Worm (Caenorhabditis elegans) whole organism, young adult: Measurements from ENCODE around the gene tag-307.

Experiments used
- B0019.2 ChIP-seq: fragments of 200-800 bp; sonication (Bioruptor generic); conservative IDR thresholded peaks from 2 replicates; pipeline ENCODE4 v1.3.6; 2022; ENCODE audit warnings: missing genetic modification reagents, missing genetic modification characterization, missing compliant biosample characterization
- B0035.1 ChIP-seq: sonication (generic microtip); optimal IDR thresholded peaks from 2 replicates; lab custom pipeline; 2016; ENCODE audit warnings: missing genetic modification characterization, mild to moderate bottlenecking, missing compliant biosample characterization, missing genotype, missing genetic modification reagents
- C06A6.2 ChIP-seq: fragments of 200-800 bp; sonication (Bioruptor generic); conservative IDR thresholded peaks from 2 replicates; pipeline ENCODE4 v1.3.6; 2022; ENCODE audit warnings: missing genetic modification characterization, missing compliant biosample characterization
- C17E4.6 ChIP-seq: fragments of 200-800 bp; sonication (Bioruptor generic); IDR thresholded peaks from 2 replicates; pipeline ENCODE4 v1.3.6; 2022; ENCODE audit warnings: missing genetic modification reagents, missing genetic modification characterization, missing compliant biosample characterization
- F22D6.2 ChIP-seq: sonication (generic microtip); optimal IDR thresholded peaks from 2 replicates; lab custom pipeline; 2016; ENCODE audit warnings: mild to moderate bottlenecking, missing genetic modification characterization, missing compliant biosample characterization
- F57A8.1 ChIP-seq: fragments of 200-800 bp; sonication (Bioruptor generic); optimal IDR thresholded peaks from 2 replicates; lab custom pipeline; 2018; ENCODE audit warnings: mild to moderate bottlenecking, missing genetic modification characterization, moderate library complexity, missing compliant biosample characterization
- ama-1 ChIP-seq, 3 experiments: fragments of 150-350 bp in 1 of 3; sonication (generic microtip) in 2 of 3; optimal IDR thresholded peaks; 2 replicates each; lab custom pipeline; 2014 to 2018; ENCODE audit warnings: missing biosample characterization in 2 of 3, missing genetic modification characterization in 2 of 3, missing genetic modification reagents in 2 of 3
- atf-7 ChIP-seq: sonication (generic microtip); optimal IDR thresholded peaks from 2 replicates; lab custom pipeline; 2017; ENCODE audit warnings: mild to moderate bottlenecking, missing genetic modification characterization, missing compliant biosample characterization
- attf-3 ChIP-seq: fragments of 200-800 bp; sonication (Bioruptor generic); conservative IDR thresholded peaks from 2 replicates; pipeline ENCODE4 v1.3.6; 2022; ENCODE audit warnings: missing genetic modification reagents, missing genetic modification characterization, missing compliant biosample characterization
- attf-6 ChIP-seq: fragments of 200-800 bp; sonication (Bioruptor generic); IDR thresholded peaks from 2 replicates; pipeline ENCODE4 v1.3.6; 2022; ENCODE audit warnings: missing genetic modification reagents, missing genetic modification characterization, missing compliant biosample characterization
- bed-1 ChIP-seq: fragments of 200-800 bp; sonication (Bioruptor generic); IDR thresholded peaks from 2 replicates; pipeline ENCODE4 v1.3.6; 2022; ENCODE audit warnings: missing genetic modification reagents, missing genetic modification characterization, missing compliant biosample characterization
- ccch-3 ChIP-seq: fragments of 200-800 bp; sonication (Bioruptor generic); optimal IDR thresholded peaks from 2 replicates; lab custom pipeline; 2018; ENCODE audit warnings: mild to moderate bottlenecking, missing genetic modification characterization, missing compliant biosample characterization
- ceh-79 ChIP-seq: sonication (generic microtip); optimal IDR thresholded peaks from 2 replicates; lab custom pipeline; 2017; ENCODE audit warnings: mild to moderate bottlenecking, missing genetic modification characterization, missing compliant biosample characterization
- ceh-91 ChIP-seq: fragments of 200-800 bp; sonication (Bioruptor generic); IDR thresholded peaks from 2 replicates; pipeline ENCODE4 v1.3.6; 2022; ENCODE audit warnings: missing genetic modification reagents, missing genetic modification characterization, missing compliant biosample characterization
- dox-1 ChIP-seq: fragments of 200-800 bp; sonication (Bioruptor generic); IDR thresholded peaks from 2 replicates; pipeline ENCODE4 v1.3.6; 2022; ENCODE audit warnings: missing genetic modification reagents, missing genetic modification characterization, missing compliant biosample characterization
- egl-18 ChIP-seq: fragments of 200-800 bp; sonication (Bioruptor generic); IDR thresholded peaks from 2 replicates; pipeline ENCODE4 v1.3.6; 2022; ENCODE audit warnings: missing genetic modification reagents, missing genetic modification characterization, missing compliant biosample characterization
- hlh-12 ChIP-seq: sonication (generic microtip); optimal IDR thresholded peaks from 2 replicates; lab custom pipeline; 2016; ENCODE audit warnings: missing genetic modification characterization, missing compliant biosample characterization
- hlh-26 ChIP-seq: fragments of 200-800 bp; sonication (Bioruptor generic); conservative IDR thresholded peaks from 2 replicates; pipeline ENCODE4 v1.3.6; 2022; ENCODE audit warnings: missing genetic modification reagents, missing genetic modification characterization, missing compliant biosample characterization
- hrde-1 ChIP-seq: sonication (generic microtip); optimal IDR thresholded peaks from 2 replicates; lab custom pipeline; 2016; ENCODE audit warnings: missing genetic modification characterization, mild to moderate bottlenecking, missing compliant biosample characterization, moderate library complexity, missing genotype, missing genetic modification reagents, borderline replicate concordance
- let-607 ChIP-seq, 2 experiments: fragments of 200-800 bp in 1 of 2; sonication (Bioruptor generic) in 1 of 2; sonication (generic microtip) in 1 of 2; optimal IDR thresholded peaks; 2 replicates each; lab custom pipeline; 2016 to 2018; ENCODE audit warnings: mild to moderate bottlenecking in 2 of 2, missing compliant biosample characterization in 2 of 2, missing genetic modification characterization in 2 of 2, moderate library complexity in 2 of 2, missing genotype in 1 of 2
- lin-40 ChIP-seq: sonication (generic microtip); optimal IDR thresholded peaks from 2 replicates; lab custom pipeline; 2016; ENCODE audit warnings: missing genetic modification characterization, mild to moderate bottlenecking, missing compliant biosample characterization, missing genotype, missing genetic modification reagents
- nhr-179 ChIP-seq: sonication (generic microtip); optimal IDR thresholded peaks from 2 replicates; lab custom pipeline; 2016; ENCODE audit warnings: mild to moderate bottlenecking, missing genetic modification characterization, missing compliant biosample characterization
- pha-4 ChIP-seq: fragments of 150-350 bp; sonication (generic microtip); optimal IDR thresholded peaks from 2 replicates; lab custom pipeline; 2014; ENCODE audit warnings: missing biosample characterization, missing genetic modification reagents, missing genetic modification characterization
- rpc-1 ChIP-seq, 2 experiments: fragments of 150-350 bp in 1 of 2; sonication (generic microtip) in 1 of 2; optimal IDR thresholded peaks; 2 replicates each; lab custom pipeline; 2014 to 2018; ENCODE audit warnings: missing biosample characterization in 1 of 2, missing genetic modification characterization in 1 of 2, missing genetic modification reagents in 1 of 2, missing genotype in 1 of 2
- sea-2 ChIP-seq: fragments of 200-800 bp; sonication (Bioruptor generic); IDR thresholded peaks from 2 replicates; pipeline ENCODE4 v1.3.6; 2022; ENCODE audit warnings: missing genetic modification characterization, missing compliant biosample characterization
- snpc-1.1 ChIP-seq: sonication (generic microtip); optimal IDR thresholded peaks from 2 replicates; lab custom pipeline; 2017; ENCODE audit warnings: missing genetic modification characterization, mild to moderate bottlenecking, missing compliant biosample characterization, antibody characterized with exemption, moderate library complexity, missing genotype, missing genetic modification reagents; ENCODE audit not compliant: insufficient read depth
- snpc-4 ChIP-seq, 5 experiments: fragments of 150-350 bp in 1 of 5; sonication (generic microtip) in 4 of 5; optimal IDR thresholded peaks; 2 replicates each; lab custom pipeline; 2014 to 2018; ENCODE audit warnings: missing genetic modification characterization in 5 of 5, missing biosample characterization in 3 of 5, antibody characterized with exemption in 2 of 5, mild to moderate bottlenecking in 2 of 5, missing compliant biosample characterization in 2 of 5, missing genotype in 2 of 5, moderate library complexity in 2 of 5, missing genetic modification reagents in 1 of 5
- tlf-1 ChIP-seq: fragments of 200-800 bp; sonication (Bioruptor generic); optimal IDR thresholded peaks from 2 replicates; lab custom pipeline; 2018; ENCODE audit warnings: mild to moderate bottlenecking, missing genetic modification characterization, missing compliant biosample characterization
- unc-62 ChIP-seq: fragments of 150-350 bp; optimal IDR thresholded peaks from 2 replicates; lab custom pipeline; 2014; ENCODE audit warnings: missing biosample characterization, missing genetic modification reagents, missing genetic modification characterization
- ztf-18 ChIP-seq: sonication (generic microtip); optimal IDR thresholded peaks from 2 replicates; lab custom pipeline; 2016; ENCODE audit warnings: missing genotype, mild to moderate bottlenecking, missing genetic modification characterization, missing compliant biosample characterization
- ztf-25 ChIP-seq: fragments of 200-800 bp; sonication (Bioruptor generic); IDR thresholded peaks from 2 replicates; pipeline ENCODE4 v1.3.6; 2022; ENCODE audit warnings: missing genetic modification reagents, missing genetic modification characterization, missing compliant biosample characterization
- ztf-28 ChIP-seq: fragments of 200-800 bp; sonication (Bioruptor generic); IDR thresholded peaks from 2 replicates; pipeline ENCODE4 v1.3.6; 2022; ENCODE audit warnings: missing genetic modification reagents, missing genetic modification characterization, missing compliant biosample characterization
- ztf-6 ChIP-seq: fragments of 200-800 bp; sonication (Bioruptor generic); IDR thresholded peaks from 2 replicates; pipeline ENCODE4 v1.3.6; 2022; ENCODE audit warnings: missing genetic modification reagents, missing genetic modification characterization, missing compliant biosample characterization

The tag-307 gene

ce11 chrIII:7891573-7892306, 34.7 kb upstream of the tag-307 start, which contains the start of the genes ZK688.5 and fahd-1 (continued):
- TF ChIP-seq hlh-26 (GFP tag; lab: Robert Waterston, UW) (no peak), B0019.2 (GFP tag; lab: Robert Waterston, UW) (no peak), egl-18 (GFP tag; lab: Robert Waterston, UW) (no peak), snpc-1.1 (tag; lab: Kevin White, UChicago) (no peak), pha-4 (no peak), hlh-12 (tag; lab: Kevin White, UChicago) (no peak), atf-7 (no peak), B0035.1 (tag; lab: Kevin White, UChicago) (no peak), unc-62 (peak; percentile 23), nhr-179 (no peak), attf-3 (0 out of 2 replicates have a peak, but pooled peaks have one; percentile 22), let-607 (tag; optimal IDR thresholded peaks at IDR 0.05; lab: Kevin White, UChicago) (peak; percentile 27 to 51), C06A6.2 (0 out of 2 replicates have a peak, but pooled peaks have one; percentile 35), ztf-28 (GFP tag; lab: Robert Waterston, UW) (no peak)

ce11 chrIII:7889036-7889435, 32.0 kb upstream of the tag-307 start:
- no peak for TF ChIP-seq hlh-26 (GFP tag; lab: Robert Waterston, UW)
- no peak for TF ChIP-seq nhr-179
- no peak for TF ChIP-seq hrde-1 (tag; lab: Kevin White, UChicago)
- TF ChIP-seq C06A6.2: no peak
- no peak for TF ChIP-seq ztf-28 (GFP tag; lab: Robert Waterston, UW)
- no peak for TF ChIP-seq ztf-25 (GFP tag; lab: Robert Waterston, UW)
- TF ChIP-seq tlf-1 (GFP tag; lab: Kevin White, UChicago): no peak
- TF ChIP-seq ccch-3: no peak
- no peak for TF ChIP-seq hlh-12 (tag; lab: Kevin White, UChicago)
- TF ChIP-seq sea-2 (GFP tag; lab: Robert Waterston, UW): no peak
- TF ChIP-seq ztf-18 (tag; lab: Kevin White, UChicago): no peak
- no peak for TF ChIP-seq lin-40 (tag; lab: Kevin White, UChicago)

- TF ChIP-seq C06A6.2 (no peak), attf-6 (no peak), dox-1 (GFP tag; lab: Robert Waterston, UW) (no peak), ztf-6 (GFP tag; lab: Robert Waterston, UW) (no peak), snpc-4 (GFP tag; optimal IDR thresholded peaks at IDR 0.05; lab: Kevin White, UChicago) (no peak), snpc-4 (tag; optimal IDR thresholded peaks at IDR 0.05; lab: Kevin White, UChicago) (no peak), C17E4.6 (GFP tag; lab: Robert Waterston, UW) (no peak), F22D6.2 (tag; lab: Kevin White, UChicago) (no peak), bed-1 (GFP tag; lab: Robert Waterston, UW) (no peak), tlf-1 (GFP tag; lab: Kevin White, UChicago) (no peak), rpc-1 (optimal IDR thresholded peaks at IDR 0.05; lab: Kevin White, UChicago) (no peak), rpc-1 (tag; optimal IDR thresholded peaks at IDR 0.05; lab: Kevin White, UChicago) (no peak), ama-1 (optimal IDR thresholded peaks at IDR 0.05; lab: Kevin White, UChicago) (no peak), ama-1 (GFP tag; optimal IDR thresholded peaks at IDR 0.05; lab: Kevin White, UChicago) (no peak), ceh-79 (tag; lab: Kevin White, UChicago) (no peak), F57A8.1 (GFP tag; lab: Kevin White, UChicago) (no peak), ceh-91 (GFP tag; lab: Robert Waterston, UW) (no peak)
These were observed 27.8 kb upstream of the tag-307 start, which contains the start of gene ZK688.11 for ce11 chrIII:7884863-7885262. Gene ZK688.11, minus strand, starts transcription at chrIII:7884963.
